Fruit fly (Drosophila melanogaster) whole organism: Measurements from ENCODE around the gene CG10096.

Experiments
- CG8478 ChIP-seq: fragments of >200 bp; optimal IDR thresholded peaks from 2 replicates; lab custom pipeline; 2018; ENCODE audit warnings: inconsistent platforms
- usp ChIP-seq: fragments of >200 bp; optimal IDR thresholded peaks from 2 replicates; lab custom pipeline; 2017; ENCODE audit warnings: missing biosample characterization, missing genetic modification characterization, mixed read lengths

DNA sequence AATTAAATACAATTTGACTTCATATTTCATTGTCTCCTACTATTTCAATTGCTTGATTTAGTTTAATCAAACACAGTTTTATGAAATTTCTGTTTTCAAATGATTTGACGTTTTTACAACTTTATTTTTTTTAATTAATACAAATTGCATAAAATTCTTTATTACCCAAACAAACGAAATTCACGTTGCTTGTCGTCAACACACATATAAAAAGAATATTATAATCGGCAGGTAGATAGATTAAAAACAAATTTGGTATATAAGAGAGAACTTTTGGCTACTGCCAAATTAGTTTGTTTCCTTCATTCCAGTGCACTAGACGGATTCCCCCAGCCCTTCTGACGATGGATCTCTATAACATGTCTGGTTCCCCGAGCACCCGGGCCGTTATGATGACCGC lies 19.0 kb downstream of the CG10096 start, which contains the start of gene GstD6:
- TF ChIP-seq usp (no peak), CG8478 (lab: Kevin White, UChicago) (no peak)
